Fruit fly (Drosophila melanogaster) whole organism, embryonic: ENCODE measurements around the gene Vps37B.

ENCODE experiments used
- Ada2b ChIP-seq: fragments of 200-800 bp; sonication (Bioruptor generic); IDR thresholded peaks from 2 replicates; pipeline ENCODE4 v1.3.6; 2022; ENCODE audit warnings: missing biosample characterization, missing genetic modification characterization
- Bteb2 ChIP-seq: fragments of 200-800 bp; sonication (Bioruptor generic); optimal IDR thresholded peaks from 2 replicates; lab custom pipeline; 2016; ENCODE audit warnings: missing biosample characterization, missing genetic modification characterization
- CG10654 ChIP-seq: fragments of 200-800 bp; sonication (Bioruptor generic); optimal IDR thresholded peaks from 2 replicates; lab custom pipeline; 2016; ENCODE audit warnings: missing biosample characterization, missing genetic modification characterization
- CG11398 ChIP-seq: fragments of 200-800 bp; sonication (Bioruptor generic); optimal IDR thresholded peaks from 2 replicates; lab custom pipeline; 2016; ENCODE audit warnings: missing biosample characterization, missing genetic modification characterization
- CG11696 ChIP-seq: fragments of 200-800 bp; sonication (Bioruptor generic); IDR thresholded peaks from 2 replicates; pipeline ENCODE4 v1.3.6; 2022; ENCODE audit warnings: missing biosample characterization, missing genetic modification characterization
- CG12155 ChIP-seq: fragments of 200-800 bp; sonication (Bioruptor generic); optimal IDR thresholded peaks from 3 replicates; lab custom pipeline; 2016; ENCODE audit warnings: missing biosample characterization, missing genetic modification characterization
- CG12744 ChIP-seq: fragments of 200-800 bp; sonication (Bioruptor generic); optimal IDR thresholded peaks from 2 replicates; lab custom pipeline; 2016; ENCODE audit warnings: missing biosample characterization, missing genetic modification characterization
- CG14441 ChIP-seq: fragments of 200-800 bp; sonication (Bioruptor generic); IDR thresholded peaks from 2 replicates; pipeline ENCODE4 v1.3.6; 2022; ENCODE audit warnings: missing biosample characterization, missing genetic modification characterization
- CG17359 ChIP-seq: fragments of 200-800 bp; sonication (Bioruptor generic); optimal IDR thresholded peaks from 3 replicates; lab custom pipeline; 2018; ENCODE audit warnings: missing biosample characterization, mild to moderate bottlenecking, missing genetic modification characterization, moderate library complexity
- CG17912 ChIP-seq: fragments of 200-800 bp; sonication (Bioruptor generic); optimal IDR thresholded peaks from 2 replicates; lab custom pipeline; 2018; ENCODE audit warnings: missing biosample characterization, mild to moderate bottlenecking, missing genetic modification characterization
- CG1832 ChIP-seq: fragments of 200-800 bp; sonication (Bioruptor generic); optimal IDR thresholded peaks from 2 replicates; lab custom pipeline; 2017; ENCODE audit warnings: missing biosample characterization, mild to moderate bottlenecking, missing genetic modification characterization, inconsistent platforms
- CG30020 ChIP-seq: fragments of 200-800 bp; optimal IDR thresholded peaks from 2 replicates; lab custom pipeline; 2019; ENCODE audit warnings: missing biosample characterization, mild to moderate bottlenecking, missing genetic modification characterization, moderate library complexity
- CG32532 ChIP-seq: fragments of 200-800 bp; sonication (Bioruptor generic); IDR thresholded peaks from 2 replicates; pipeline ENCODE4 v1.3.6; 2022; ENCODE audit warnings: missing biosample characterization, missing genetic modification characterization
- CG33557 ChIP-seq: fragments of 200-800 bp; sonication (Bioruptor generic); optimal IDR thresholded peaks from 2 replicates; lab custom pipeline; 2019; ENCODE audit warnings: missing biosample characterization, mild to moderate bottlenecking, missing genetic modification characterization, moderate library complexity
- CG7372 ChIP-seq: fragments of 200-800 bp; sonication (Bioruptor generic); IDR thresholded peaks from 2 replicates; pipeline ENCODE4 v1.3.6; 2022; ENCODE audit warnings: missing biosample characterization, missing genetic modification characterization
- CG7963 ChIP-seq: fragments of 200-800 bp; sonication (Bioruptor generic); IDR thresholded peaks from 3 replicates; pipeline ENCODE4 v1.3.6; 2022; ENCODE audit warnings: missing biosample characterization, missing genetic modification characterization; ENCODE audit not compliant: partially characterized antibody
- CG8924 ChIP-seq: fragments of 200-800 bp; optimal IDR thresholded peaks from 3 replicates; lab custom pipeline; 2019; ENCODE audit warnings: missing biosample characterization, mild to moderate bottlenecking, missing genetic modification characterization, moderate library complexity
- CTCF ChIP-seq: fragments of 200-800 bp; sonication (Bioruptor generic); optimal IDR thresholded peaks from 2 replicates; lab custom pipeline; 2017; ENCODE audit warnings: missing biosample characterization, mild to moderate bottlenecking, missing genetic modification characterization, moderate library complexity
- D19B ChIP-seq: fragments of 200-800 bp; sonication (Bioruptor generic); optimal IDR thresholded peaks from 2 replicates; lab custom pipeline; 2017; ENCODE audit warnings: missing biosample characterization, mild to moderate bottlenecking, missing genetic modification characterization
- Dp ChIP-seq: fragments of 200-800 bp; sonication (Bioruptor generic); optimal IDR thresholded peaks from 2 replicates; lab custom pipeline; 2018; ENCODE audit warnings: missing biosample characterization, mild to moderate bottlenecking, missing genetic modification characterization, moderate library complexity
- Eip74EF ChIP-seq, 2 experiments: fragments of 200-800 bp in 1 of 2; fragments of >200 bp in 1 of 2; sonication (Bioruptor generic) in 1 of 2; optimal IDR thresholded peaks; 2 replicates each; lab custom pipeline; 2017 to 2019; ENCODE audit warnings: missing biosample characterization in 2 of 2, missing genetic modification characterization in 2 of 2, mild to moderate bottlenecking in 1 of 2, moderate library complexity in 1 of 2
- Fer1 ChIP-seq: fragments of 200-800 bp; sonication (Bioruptor generic); optimal IDR thresholded peaks from 2 replicates; lab custom pipeline; 2017; ENCODE audit warnings: missing biosample characterization, mild to moderate bottlenecking, missing genetic modification characterization
- HHEX ChIP-seq: fragments of 200-800 bp; sonication (Bioruptor generic); optimal IDR thresholded peaks from 3 replicates; lab custom pipeline; 2017; ENCODE audit warnings: missing biosample characterization, mild to moderate bottlenecking, missing genetic modification characterization, missing genetic modification reagents
- HLH4C ChIP-seq: fragments of 200-800 bp; sonication (Bioruptor generic); IDR thresholded peaks from 3 replicates; pipeline ENCODE4 v1.3.6; 2022; ENCODE audit warnings: missing biosample characterization, missing genetic modification characterization; ENCODE audit not compliant: partially characterized antibody
- HmgZ ChIP-seq: fragments of 200-800 bp; sonication (Bioruptor generic); optimal IDR thresholded peaks from 2 replicates; lab custom pipeline; 2018; ENCODE audit warnings: missing biosample characterization, mild to moderate bottlenecking, missing genetic modification characterization
- Hmr ChIP-seq: fragments of 200-800 bp; sonication (Bioruptor generic); optimal IDR thresholded peaks from 3 replicates; lab custom pipeline; 2017; ENCODE audit warnings: mild to moderate bottlenecking, missing biosample characterization, missing genetic modification reagents, missing genetic modification characterization
- Jarid2 ChIP-seq: fragments of 200-800 bp; sonication (Bioruptor generic); optimal IDR thresholded peaks from 3 replicates; lab custom pipeline; 2017; ENCODE audit warnings: mild to moderate bottlenecking, missing biosample characterization, missing genetic modification reagents, missing genetic modification characterization
- Max ChIP-seq: fragments of 200-800 bp; sonication (Bioruptor generic); optimal IDR thresholded peaks from 2 replicates; lab custom pipeline; 2016; ENCODE audit warnings: missing biosample characterization, mild to moderate bottlenecking, missing genetic modification characterization
- Med ChIP-seq: fragments of 200-800 bp; sonication (Bioruptor generic); peaks from one replicate; lab custom pipeline; 2016; ENCODE audit warnings: missing biosample characterization, missing genetic modification characterization, mild to moderate bottlenecking, inconsistent platforms, moderate library complexity
- PHDP ChIP-seq: fragments of 200-800 bp; sonication (Bioruptor generic); optimal IDR thresholded peaks from 3 replicates; lab custom pipeline; 2018; ENCODE audit warnings: missing biosample characterization, mild to moderate bottlenecking, missing genetic modification characterization, moderate library complexity
- Tbp ChIP-seq: fragments of >200 bp; optimal IDR thresholded peaks from 2 replicates; lab custom pipeline; 2018; ENCODE audit warnings: missing biosample characterization, missing genetic modification characterization
- ac ChIP-seq: fragments of 200-800 bp; sonication (Bioruptor generic); optimal IDR thresholded peaks from 3 replicates; lab custom pipeline; 2017; ENCODE audit warnings: missing biosample characterization, mild to moderate bottlenecking, missing genetic modification characterization
- al ChIP-seq: fragments of 200-800 bp; sonication (Bioruptor generic); IDR thresholded peaks from 2 replicates; pipeline ENCODE4 v1.3.6; 2022; ENCODE audit warnings: missing biosample characterization, missing genetic modification characterization
- chn ChIP-seq: fragments of 200-800 bp; sonication (Bioruptor generic); optimal IDR thresholded peaks from 2 replicates; lab custom pipeline; 2016; ENCODE audit warnings: missing biosample characterization, missing genetic modification characterization
- crc ChIP-seq: fragments of 200-800 bp; sonication (Bioruptor generic); optimal IDR thresholded peaks from 2 replicates; lab custom pipeline; 2016; ENCODE audit warnings: missing biosample characterization, missing genetic modification characterization
- danr ChIP-seq: fragments of 200-800 bp; sonication (Bioruptor generic); IDR thresholded peaks from 2 replicates; pipeline ENCODE4 v1.3.6; 2022; ENCODE audit warnings: missing biosample characterization, missing genetic modification characterization
- en ChIP-seq: fragments of 200-800 bp; sonication (Bioruptor generic); optimal IDR thresholded peaks from 2 replicates; lab custom pipeline; 2016; ENCODE audit warnings: missing biosample characterization, missing genetic modification characterization
- exex ChIP-seq: fragments of 200-800 bp; sonication (Bioruptor generic); optimal IDR thresholded peaks from 4 replicates; lab custom pipeline; 2018; ENCODE audit warnings: missing biosample characterization, mild to moderate bottlenecking, missing genetic modification characterization, moderate library complexity
- fu2 ChIP-seq: fragments of 200-800 bp; sonication (Bioruptor generic); optimal IDR thresholded peaks from 2 replicates; lab custom pipeline; 2016; ENCODE audit warnings: missing biosample characterization, missing genetic modification characterization
- gro ChIP-seq: fragments of 200-800 bp; sonication (Bioruptor generic); optimal IDR thresholded peaks from 2 replicates; lab custom pipeline; 2016; ENCODE audit warnings: missing biosample characterization, missing genetic modification characterization
- org-1 ChIP-seq: fragments of 200-800 bp; sonication (Bioruptor generic); optimal IDR thresholded peaks from 2 replicates; lab custom pipeline; 2017; ENCODE audit warnings: missing biosample characterization, missing genetic modification characterization
- pb ChIP-seq: fragments of 200-800 bp; sonication (Bioruptor generic); optimal IDR thresholded peaks from 3 replicates; lab custom pipeline; 2016; ENCODE audit warnings: missing biosample characterization, missing genetic modification characterization
- pros ChIP-seq: fragments of 200-800 bp; sonication (Bioruptor generic); optimal IDR thresholded peaks from 3 replicates; lab custom pipeline; 2019; ENCODE audit warnings: missing biosample characterization, mild to moderate bottlenecking, missing genetic modification characterization, moderate library complexity
- row ChIP-seq: fragments of 200-800 bp; sonication (Bioruptor generic); IDR thresholded peaks from 3 replicates; pipeline ENCODE4 v1.3.6; 2022; ENCODE audit warnings: missing biosample characterization, missing genetic modification characterization
- schlank ChIP-seq: fragments of 200-800 bp; sonication (Bioruptor generic); optimal IDR thresholded peaks from 2 replicates; lab custom pipeline; 2018; ENCODE audit warnings: missing biosample characterization, mild to moderate bottlenecking, missing genetic modification characterization
- scrt ChIP-seq: fragments of 200-800 bp; sonication (Bioruptor generic); optimal IDR thresholded peaks from 2 replicates; lab custom pipeline; 2018; ENCODE audit warnings: missing biosample characterization, mild to moderate bottlenecking, missing genetic modification characterization, moderate library complexity
- sens ChIP-seq: fragments of 200-800 bp; sonication (Bioruptor generic); peaks from one replicate; lab custom pipeline; 2016; ENCODE audit warnings: missing biosample characterization, missing genetic modification characterization
- slou ChIP-seq: fragments of 200-800 bp; sonication (Bioruptor generic); optimal IDR thresholded peaks from 3 replicates; lab custom pipeline; 2016; ENCODE audit warnings: missing biosample characterization, missing genetic modification characterization
- sqz ChIP-seq: fragments of 200-800 bp; sonication (Bioruptor generic); optimal IDR thresholded peaks from 3 replicates; lab custom pipeline; 2018; ENCODE audit warnings: missing biosample characterization, mild to moderate bottlenecking, missing genetic modification characterization
- wek ChIP-seq: fragments of 200-800 bp; sonication (Bioruptor generic); optimal IDR thresholded peaks from 3 replicates; lab custom pipeline; 2018; ENCODE audit warnings: missing biosample characterization, mild to moderate bottlenecking, missing genetic modification characterization, moderate library complexity
- zen2 ChIP-seq: fragments of 200-800 bp; sonication (Bioruptor generic); IDR thresholded peaks from 3 replicates; pipeline ENCODE4 v1.3.6; 2022; ENCODE audit warnings: missing biosample characterization, missing genetic modification characterization; ENCODE audit not compliant: partially characterized antibody

Vps37B gene

DNA sequence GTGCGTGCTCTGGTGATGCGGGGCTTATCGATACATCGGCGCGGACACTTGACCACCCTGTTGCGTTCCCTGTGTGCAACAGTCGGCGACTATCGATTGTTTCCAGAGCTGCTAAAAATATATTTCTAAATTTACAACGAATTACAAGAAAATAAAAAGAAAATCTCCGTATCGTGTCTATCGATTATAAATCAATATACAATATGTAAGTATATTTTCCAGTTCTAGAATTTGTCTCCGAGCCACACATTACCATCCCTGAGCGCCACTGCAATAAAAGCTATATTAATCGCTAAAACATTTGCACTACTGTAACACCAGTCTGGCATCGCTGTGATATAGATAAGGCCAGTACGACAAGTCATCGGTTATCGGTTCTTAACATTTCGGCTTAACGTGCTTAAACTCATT is 6.2 kb downstream of the Vps37B start, which contains the start of the genes Kat60 and Mms19 (continued):
- TF ChIP-seq zen2 (GFP tag; lab: Robert Waterston, UW) (peak; percentile 75; the same call in 1 of the 3 replicates), Dp (peak; percentile 47), HHEX (GFP tag; lab: Kevin White, UChicago) (peak; percentile 44), Fer1 (GFP tag; lab: Kevin White, UChicago) (peak; percentile 49), Max (GFP tag; lab: Kevin White, UChicago) (peak; percentile 72), CG14441 (GFP tag; lab: Robert Waterston, UW) (peak; percentile 64), D19B (GFP tag; lab: Kevin White, UChicago) (peak; percentile 38), exex (tag; lab: Kevin White, UChicago) (no peak), CG7372 (peak; percentile 39; the same call in 1 of the 2 replicates), danr (peak; percentile 55; the same call in 1 of the 2 replicates), CG11696 (GFP tag; lab: Robert Waterston, UW) (no peak), CTCF (GFP tag; lab: Kevin White, UChicago) (no peak), fu2 (GFP tag; lab: Kevin White, UChicago) (peak; percentile 19), CG32532 (peak; percentile 71), scrt (GFP tag; lab: Kevin White, UChicago) (peak; percentile 95), crc (GFP tag; lab: Kevin White, UChicago) (no peak), sens (peak; percentile 94), Tbp (GFP tag; lab: Kevin White, UChicago) (peak; percentile 14), ac (no peak), Med (GFP tag; lab: Kevin White, UChicago) (peak; percentile 92), pros (GFP tag; lab: Kevin White, UChicago) (no peak), en (peak; percentile 43), slou (GFP tag; lab: Kevin White, UChicago) (peak; percentile 46), HmgZ (tag; lab: Kevin White, UChicago) (peak; percentile 58), Bteb2 (GFP tag; lab: Kevin White, UChicago) (peak; percentile 37), sqz (GFP tag; lab: Kevin White, UChicago) (no peak), CG30020 (tag; lab: Kevin White, UChicago) (peak; percentile 80), Ada2b (GFP tag; lab: Robert Waterston, UW) (peak; percentile 39; the same call in 1 of the 2 replicates), PHDP (tag; lab: Kevin White, UChicago) (no peak), al (peak; percentile 67), wek (GFP tag; lab: Kevin White, UChicago) (no peak), CG1832 (GFP tag; lab: Kevin White, UChicago) (no peak), row (GFP tag; lab: Robert Waterston, UW) (peak; percentile 95), org-1 (GFP tag; lab: Kevin White, UChicago) (no peak), Jarid2 (GFP tag; lab: Kevin White, UChicago) (peak; percentile 30), CG10654 (GFP tag; lab: Kevin White, UChicago) (peak; percentile 50), Hmr (peak; percentile 77), CG17359 (tag; lab: Kevin White, UChicago) (peak; percentile 25), HLH4C (GFP tag; lab: Robert Waterston, UW) (peak; percentile 93), CG11398 (GFP tag; lab: Kevin White, UChicago) (no peak), CG8924 (peak; percentile 66), CG12155 (GFP tag; lab: Kevin White, UChicago) (peak; percentile 66), CG12744 (GFP tag; lab: Kevin White, UChicago) (peak; percentile 6), gro (peak; percentile 29), Eip74EF (GFP tag; optimal IDR thresholded peaks at IDR 0.05; lab: Kevin White, UChicago) (no peak), CG33557 (no peak), pb (GFP tag; lab: Kevin White, UChicago) (peak; percentile 36), chn (GFP tag; lab: Kevin White, UChicago) (peak; percentile 84), schlank (peak; percentile 6), CG7963 (GFP tag; lab: Robert Waterston, UW) (peak; percentile 92), CG17912 (no peak)
